Worm (Caenorhabditis elegans) whole organism, dauer: ENCODE data around the gene str-88.
"Not testable (repeated sequence)": the region's sequence is repeated elsewhere in the genome, so short reads cannot be mapped to it uniquely, and the experiment has no call there.

Source experiments
- unc-62 ChIP-seq: sonication (generic microtip); optimal IDR thresholded peaks from 2 replicates; lab custom pipeline; 2017; ENCODE audit warnings: missing biosample characterization, missing genetic modification reagents, missing genetic modification characterization

str-88 gene

ce11 chrV:15397139-15397538 is 13.5 kb upstream of the str-88 start:
- TF ChIP-seq unc-62 (GFP tag; lab: Kevin White, UChicago): no peak

- TF ChIP-seq unc-62 (GFP tag; lab: Kevin White, UChicago): no peak
Measured at ce11 chrV:15395347-15395746, 11.7 kb upstream of the str-88 start, which contains the start of gene cyb-3. Gene cyb-3 (plus strand): TSS chrV:15395696.

- TF ChIP-seq unc-62 (GFP tag; lab: Kevin White, UChicago): no peak
Measured at ce11 chrV:15394906-15395305, 11.3 kb upstream of the str-88 start, which contains the start of gene T06E6.1. Gene T06E6.1 (minus strand): TSS chrV:15394961.

ce11 chrV:15392064-15392463 is 8.4 kb upstream of the str-88 start:
- TF ChIP-seq unc-62 (GFP tag; lab: Kevin White, UChicago): no peak

- TF ChIP-seq unc-62 (GFP tag; lab: Kevin White, UChicago): no peak
Measured at ce11 chrV:15388820-15389384, 5.3 kb upstream of the str-88 start, which contains the start of gene srh-170. Gene srh-170 (minus strand): TSS chrV:15388870.

- no peak for TF ChIP-seq unc-62 (GFP tag; lab: Kevin White, UChicago)
Measured at ce11 chrV:15384733-15385132, 1.1 kb upstream of the str-88 start, which contains the start of gene str-102. Gene str-102 (plus strand): TSS chrV:15385033.

ce11 chrV:15380857-15381256 is 2.8 kb downstream of the str-88 start, which contains the start of gene dhs-23:
Gene dhs-23 (plus strand): TSS chrV:15381219.
- no peak for TF ChIP-seq unc-62 (GFP tag; lab: Kevin White, UChicago)

ce11 chrV:15379817-15380216 is 3.8 kb downstream of the str-88 start, which contains the start of gene srh-251:
Gene srh-251 (minus strand): TSS chrV:15379917.
- no peak for TF ChIP-seq unc-62 (GFP tag; lab: Kevin White, UChicago)

- TF ChIP-seq unc-62 (GFP tag; lab: Kevin White, UChicago): no peak
Measured at ce11 chrV:15377903-15378302, 5.7 kb downstream of the str-88 start, which contains the start of gene srh-122. Gene srh-122 (minus strand): TSS chrV:15378003.

- no peak for TF ChIP-seq unc-62 (GFP tag; lab: Kevin White, UChicago)
Measured at ce11 chrV:15376223-15376622, 7.4 kb downstream of the str-88 start, which contains the start of gene srh-52. Gene srh-52 (minus strand): TSS chrV:15376323.

ce11 chrV:15369707-15370106 is 13.9 kb downstream of the str-88 start, which contains the start of gene nhr-269:
Gene nhr-269 (minus strand): TSS chrV:15369807.
- no peak for TF ChIP-seq unc-62 (GFP tag; lab: Kevin White, UChicago)

ce11 chrV:15367770-15368169 is 15.9 kb downstream of the str-88 start:
- TF ChIP-seq unc-62 (GFP tag; lab: Kevin White, UChicago): no peak

- TF ChIP-seq unc-62 (GFP tag; lab: Kevin White, UChicago): not testable (repeated sequence)
Measured at ce11 chrV:15361412-15361811, 22.2 kb downstream of the str-88 start, which contains the start of gene ech-1.1. Gene ech-1.1 (minus strand): TSS chrV:15361512.

- TF ChIP-seq unc-62 (GFP tag; lab: Kevin White, UChicago): no peak
Measured at ce11 chrV:15354648-15355047, 29.0 kb downstream of the str-88 start, which contains the start of gene C29F3.7. Gene C29F3.7 (plus strand): TSS chrV:15354901.

- TF ChIP-seq unc-62 (GFP tag; lab: Kevin White, UChicago): no peak
Measured at ce11 chrV:15352376-15352775, 31.3 kb downstream of the str-88 start, which contains the start of gene srx-58. Gene srx-58 (plus strand): TSS chrV:15352676.

ce11 chrV:15350615-15351014 is 33.0 kb downstream of the str-88 start, which contains the start of gene clec-231:
Gene clec-231 (minus strand): TSS chrV:15350715.
- no peak for TF ChIP-seq unc-62 (GFP tag; lab: Kevin White, UChicago)

ce11 chrV:15349044-15349443 is 34.6 kb downstream of the str-88 start, which contains the start of gene clec-230:
Gene clec-230 (minus strand): TSS chrV:15349144.
- no peak for TF ChIP-seq unc-62 (GFP tag; lab: Kevin White, UChicago)
